Worm (Caenorhabditis elegans): ENCODE results near the gene csa-1.

DNA sequence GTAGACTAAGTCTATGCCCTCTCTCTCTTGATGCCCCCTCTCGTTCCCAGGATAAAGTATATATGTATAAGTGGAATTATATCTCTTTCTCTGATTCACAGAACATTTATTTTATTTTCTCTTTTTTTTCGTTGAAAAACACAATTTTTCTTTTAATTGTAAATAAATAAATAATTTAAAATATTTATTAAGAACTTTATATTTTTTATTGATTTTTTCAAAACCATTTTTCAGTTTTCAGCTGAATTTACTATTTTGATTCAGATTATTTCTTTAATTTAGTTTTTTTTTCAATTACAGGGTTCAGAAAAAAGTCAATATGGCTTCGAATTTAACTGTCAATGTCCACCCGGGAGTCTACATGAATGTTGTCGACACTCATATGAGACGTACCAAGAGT is 11.8 kb upstream of the csa-1 start, which contains the start of gene eif-3.F:
- no peak for TF ChIP-seq F13C5.2 (tag; optimal IDR thresholded peaks at IDR 0.05)
- TF ChIP-seq ama-1 (optimal IDR thresholded peaks at IDR 0.05) = no peak
- TF ChIP-seq flt-1 (GFP tag; IDR thresholded peaks at IDR 0.05) = no peak
- no peak for TF ChIP-seq ceh-36 (tag; optimal IDR thresholded peaks at IDR 0.05)
- no peak for TF ChIP-seq tbx-37 (GFP tag; conservative IDR thresholded peaks at IDR 0.05)
- no peak for TF ChIP-seq scrt-1 (GFP tag; IDR thresholded peaks at IDR 0.05)
- no peak for TF ChIP-seq sea-1 (GFP tag; conservative IDR thresholded peaks at IDR 0.05)
- TF ChIP-seq B0310.2 (tag; optimal IDR thresholded peaks at IDR 0.05) = no peak
- TF ChIP-seq aly-1 (tag; optimal IDR thresholded peaks at IDR 0.05) = no peak
- TF ChIP-seq ets-7 (tag; optimal IDR thresholded peaks at IDR 0.05) = no peak

Data from whole organism, early embryonic.